Fruit fly (Drosophila melanogaster) whole organism, embryonic: Measurements from ENCODE around the gene CG31178.

Experiments
- Asciz ChIP-seq: fragments of 200-800 bp; sonication (Bioruptor generic); optimal IDR thresholded peaks from 2 replicates; lab custom pipeline; 2017; ENCODE audit warnings: missing biosample characterization, mild to moderate bottlenecking, missing genetic modification characterization, missing genetic modification reagents
- B-H2 ChIP-seq: fragments of 200-800 bp; sonication (Bioruptor generic); optimal IDR thresholded peaks from 2 replicates; lab custom pipeline; 2018; ENCODE audit warnings: missing biosample characterization, mild to moderate bottlenecking, missing genetic modification characterization
- CG10274 ChIP-seq: fragments of 200-800 bp; sonication (Bioruptor generic); optimal IDR thresholded peaks from 3 replicates; lab custom pipeline; 2017; ENCODE audit warnings: missing biosample characterization, mild to moderate bottlenecking, missing genetic modification characterization
- CG10979 ChIP-seq: fragments of 200-800 bp; sonication (Bioruptor generic); optimal IDR thresholded peaks from 2 replicates; lab custom pipeline; 2018; ENCODE audit warnings: missing biosample characterization, mild to moderate bottlenecking, missing genetic modification characterization, moderate library complexity
- CG11504 ChIP-seq: fragments of 200-800 bp; sonication (Bioruptor generic); optimal IDR thresholded peaks from 3 replicates; lab custom pipeline; 2019; ENCODE audit warnings: missing biosample characterization, mild to moderate bottlenecking, missing genetic modification characterization, moderate library complexity
- CG11560 ChIP-seq: fragments of 200-800 bp; sonication (Bioruptor generic); IDR thresholded peaks from 3 replicates; pipeline ENCODE4 v1.3.6; 2022; ENCODE audit warnings: missing biosample characterization, missing genetic modification characterization
- CG12071 ChIP-seq: fragments of 200-800 bp; sonication (Bioruptor generic); optimal IDR thresholded peaks from 3 replicates; lab custom pipeline; 2018; ENCODE audit warnings: missing biosample characterization, mild to moderate bottlenecking, missing genetic modification characterization
- CG1529 ChIP-seq: fragments of 200-800 bp; sonication (Bioruptor generic); optimal IDR thresholded peaks from 3 replicates; lab custom pipeline; 2018; ENCODE audit warnings: missing biosample characterization, missing genetic modification characterization
- CG17385 ChIP-seq: fragments of 200-800 bp; sonication (Bioruptor generic); optimal IDR thresholded peaks from 3 replicates; lab custom pipeline; 2018; ENCODE audit warnings: missing biosample characterization, mild to moderate bottlenecking, missing genetic modification characterization
- CG30431 ChIP-seq: fragments of 200-800 bp; sonication (Bioruptor generic); optimal IDR thresholded peaks from 2 replicates; lab custom pipeline; 2017; ENCODE audit warnings: missing biosample characterization, missing genetic modification characterization
- CG31224 ChIP-seq: fragments of 200-800 bp; sonication (Bioruptor generic); IDR thresholded peaks from 2 replicates; pipeline ENCODE4 v1.3.6; 2022; ENCODE audit warnings: missing biosample characterization, missing genetic modification characterization
- CG31388 ChIP-seq: fragments of 200-800 bp; sonication (Bioruptor generic); optimal IDR thresholded peaks from 2 replicates; lab custom pipeline; 2016; ENCODE audit warnings: missing biosample characterization, missing genetic modification characterization
- CG3407 ChIP-seq: fragments of 200-800 bp; sonication (Bioruptor generic); optimal IDR thresholded peaks from 2 replicates; lab custom pipeline; 2018; ENCODE audit warnings: missing biosample characterization, mild to moderate bottlenecking, missing genetic modification characterization
- CG34422 ChIP-seq: fragments of 200-800 bp; sonication (Bioruptor generic); IDR thresholded peaks from 3 replicates; pipeline ENCODE4 v1.3.6; 2022; ENCODE audit warnings: missing biosample characterization, missing genetic modification characterization
- CG4730 ChIP-seq: fragments of 200-800 bp; sonication (Bioruptor generic); IDR thresholded peaks from 2 replicates; pipeline ENCODE4 v1.3.6; 2022; ENCODE audit warnings: missing biosample characterization, missing genetic modification characterization
- CG5180 ChIP-seq: fragments of 200-800 bp; sonication (Bioruptor generic); optimal IDR thresholded peaks from 3 replicates; lab custom pipeline; 2017; ENCODE audit warnings: missing biosample characterization, missing genetic modification characterization, mild to moderate bottlenecking, moderate library complexity, missing genetic modification reagents
- CG6272 ChIP-seq: fragments of 200-800 bp; sonication (Bioruptor generic); IDR thresholded peaks from 2 replicates; pipeline ENCODE4 v1.3.6; 2022; ENCODE audit warnings: missing biosample characterization, missing genetic modification characterization
- CG7271 ChIP-seq: fragments of 200-800 bp; sonication (Bioruptor generic); optimal IDR thresholded peaks from 2 replicates; lab custom pipeline; 2018; ENCODE audit warnings: missing biosample characterization, mild to moderate bottlenecking, missing genetic modification characterization, moderate library complexity
- CG9727 ChIP-seq: fragments of 200-800 bp; sonication (Bioruptor generic); optimal IDR thresholded peaks from 3 replicates; lab custom pipeline; 2017; ENCODE audit warnings: missing biosample characterization, mild to moderate bottlenecking, missing genetic modification characterization
- CrebB ChIP-seq: fragments of 200-800 bp; sonication (Bioruptor generic); optimal IDR thresholded peaks from 3 replicates; lab custom pipeline; 2018; ENCODE audit warnings: missing biosample characterization, mild to moderate bottlenecking, missing genetic modification characterization
- Ets65A ChIP-seq: fragments of 200-800 bp; sonication (Bioruptor generic); peaks from one replicate; lab custom pipeline; 2016; ENCODE audit warnings: missing biosample characterization, missing genetic modification characterization
- HLH3B ChIP-seq: fragments of 200-800 bp; sonication (Bioruptor generic); IDR thresholded peaks from 2 replicates; pipeline ENCODE4 v1.3.6; 2022; ENCODE audit warnings: missing biosample characterization, missing genetic modification characterization
- Hsf ChIP-seq: fragments of 200-800 bp; sonication (Bioruptor generic); optimal IDR thresholded peaks from 3 replicates; lab custom pipeline; 2016; ENCODE audit warnings: missing biosample characterization, missing genetic modification characterization
- Lpt ChIP-seq: fragments of >200 bp; optimal IDR thresholded peaks from 2 replicates; lab custom pipeline; 2018; ENCODE audit warnings: missing biosample characterization, missing genetic modification characterization
- Nf-YC ChIP-seq: fragments of 200-800 bp; optimal IDR thresholded peaks from 3 replicates; lab custom pipeline; 2019; ENCODE audit warnings: missing biosample characterization, mild to moderate bottlenecking, missing genetic modification characterization, moderate library complexity
- Oaz ChIP-seq: fragments of 200-800 bp; sonication (Bioruptor generic); IDR thresholded peaks from 2 replicates; pipeline ENCODE4 v1.3.6; 2022; ENCODE audit warnings: missing biosample characterization, missing genetic modification characterization
- Stat92E ChIP-seq, 3 experiments: fragments of >200 bp in 2 of 3; fragments of 200-800 bp in 1 of 3; sonication (Bioruptor generic) in 1 of 3; optimal IDR thresholded peaks; 2 replicates each; lab custom pipeline; 2017 to 2019; ENCODE audit warnings: missing biosample characterization in 3 of 3, missing genetic modification characterization in 3 of 3, mild to moderate bottlenecking in 1 of 3, moderate library complexity in 1 of 3
- Trl ChIP-seq, 3 experiments: fragments of >200 bp in 2 of 3; fragments of 200-800 bp in 1 of 3; sonication (Bioruptor generic) in 1 of 3; optimal IDR thresholded peaks; 2 replicates in 1 of 3; 3 replicates in 2 of 3; lab custom pipeline; 2016 to 2017; ENCODE audit warnings: missing biosample characterization in 1 of 3, missing genetic modification characterization in 1 of 3
- ap ChIP-seq: fragments of 200-800 bp; sonication (Bioruptor generic); IDR thresholded peaks from 2 replicates; pipeline ENCODE4 v1.3.6; 2022; ENCODE audit warnings: missing biosample characterization, missing genetic modification characterization
- ara ChIP-seq: fragments of 200-800 bp; sonication (Bioruptor generic); IDR thresholded peaks from 2 replicates; pipeline ENCODE4 v1.3.6; 2022; ENCODE audit warnings: missing biosample characterization, missing genetic modification characterization
- ash1 ChIP-seq: fragments of 200-800 bp; sonication (Bioruptor generic); optimal IDR thresholded peaks from 2 replicates; lab custom pipeline; 2018; ENCODE audit warnings: missing biosample characterization, mild to moderate bottlenecking, missing genetic modification characterization
- br ChIP-seq: fragments of >200 bp; optimal IDR thresholded peaks from 2 replicates; lab custom pipeline; 2017
- crp ChIP-seq, 2 experiments: fragments of 200-800 bp; sonication (Bioruptor generic); optimal IDR thresholded peaks; 2 replicates in 1 of 2; 3 replicates in 1 of 2; lab custom pipeline; 2017; ENCODE audit warnings: missing biosample characterization in 2 of 2, missing genetic modification characterization in 2 of 2, mild to moderate bottlenecking in 1 of 2, moderate library complexity in 1 of 2
- dan ChIP-seq: fragments of 200-800 bp; sonication (Bioruptor generic); IDR thresholded peaks from 2 replicates; pipeline ENCODE4 v1.3.6; 2022; ENCODE audit warnings: missing biosample characterization, missing genetic modification characterization
- ems ChIP-seq: fragments of 200-800 bp; sonication (Bioruptor generic); optimal IDR thresholded peaks from 3 replicates; lab custom pipeline; 2016; ENCODE audit warnings: missing biosample characterization, missing genetic modification characterization
- fd3F ChIP-seq: fragments of 200-800 bp; sonication (Bioruptor generic); optimal IDR thresholded peaks from 2 replicates; lab custom pipeline; 2018; ENCODE audit warnings: missing biosample characterization, mild to moderate bottlenecking, missing genetic modification characterization, moderate library complexity
- gt ChIP-seq: fragments of 200-800 bp; sonication (Bioruptor generic); IDR thresholded peaks from 2 replicates; pipeline ENCODE4 v1.3.6; 2022; ENCODE audit warnings: missing biosample characterization, missing genetic modification characterization
- hb ChIP-seq: fragments of 200-800 bp; sonication (Bioruptor generic); IDR thresholded peaks from 3 replicates; pipeline ENCODE4 v1.3.6; 2022; ENCODE audit warnings: missing biosample characterization, missing genetic modification characterization; ENCODE audit not compliant: partially characterized antibody
- inv ChIP-seq: fragments of 200-800 bp; sonication (Bioruptor generic); IDR thresholded peaks from 2 replicates; pipeline ENCODE4 v1.3.6; 2022; ENCODE audit warnings: missing biosample characterization, missing genetic modification characterization; ENCODE audit not compliant: partially characterized antibody
- lmd ChIP-seq: fragments of 200-800 bp; sonication (Bioruptor generic); IDR thresholded peaks from 2 replicates; pipeline ENCODE4 v1.3.6; 2022; ENCODE audit warnings: missing biosample characterization, missing genetic modification characterization
- luna ChIP-seq: fragments of 200-800 bp; sonication (Bioruptor generic); optimal IDR thresholded peaks from 2 replicates; lab custom pipeline; 2016; ENCODE audit warnings: missing biosample characterization, missing genetic modification characterization
- pita ChIP-seq: fragments of 200-800 bp; sonication (Bioruptor generic); optimal IDR thresholded peaks from 2 replicates; lab custom pipeline; 2017; ENCODE audit warnings: missing biosample characterization, mild to moderate bottlenecking, missing genetic modification characterization
- pros ChIP-seq: fragments of 200-800 bp; sonication (Bioruptor generic); optimal IDR thresholded peaks from 3 replicates; lab custom pipeline; 2019; ENCODE audit warnings: missing biosample characterization, mild to moderate bottlenecking, missing genetic modification characterization, moderate library complexity
- ro ChIP-seq: fragments of 200-800 bp; sonication (Bioruptor generic); IDR thresholded peaks from 2 replicates; pipeline ENCODE4 v1.3.6; 2022; ENCODE audit warnings: missing biosample characterization, missing genetic modification characterization
- row ChIP-seq: fragments of 200-800 bp; sonication (Bioruptor generic); IDR thresholded peaks from 3 replicates; pipeline ENCODE4 v1.3.6; 2022; ENCODE audit warnings: missing biosample characterization, missing genetic modification characterization
- sima ChIP-seq: fragments of 200-800 bp; sonication (Bioruptor generic); optimal IDR thresholded peaks from 2 replicates; lab custom pipeline; 2016; ENCODE audit warnings: missing biosample characterization, missing genetic modification characterization
- sr ChIP-seq: fragments of 200-800 bp; sonication (Bioruptor generic); IDR thresholded peaks from 3 replicates; pipeline ENCODE4 v1.3.6; 2022; ENCODE audit warnings: missing biosample characterization, missing genetic modification characterization
- stc ChIP-seq: fragments of 200-800 bp; sonication (Bioruptor generic); IDR thresholded peaks from 2 replicates; pipeline ENCODE4 v1.3.6; 2022; ENCODE audit warnings: missing biosample characterization, missing genetic modification characterization
- tgo ChIP-seq: fragments of 200-800 bp; sonication (Bioruptor generic); IDR thresholded peaks from 3 replicates; pipeline ENCODE4 v1.3.6; 2022; ENCODE audit warnings: missing biosample characterization, missing genetic modification characterization
- wor ChIP-seq: fragments of 200-800 bp; sonication (Bioruptor generic); IDR thresholded peaks from 2 replicates; pipeline ENCODE4 v1.3.6; 2022; ENCODE audit warnings: missing biosample characterization, missing genetic modification characterization

Gene CG31178

DNA sequence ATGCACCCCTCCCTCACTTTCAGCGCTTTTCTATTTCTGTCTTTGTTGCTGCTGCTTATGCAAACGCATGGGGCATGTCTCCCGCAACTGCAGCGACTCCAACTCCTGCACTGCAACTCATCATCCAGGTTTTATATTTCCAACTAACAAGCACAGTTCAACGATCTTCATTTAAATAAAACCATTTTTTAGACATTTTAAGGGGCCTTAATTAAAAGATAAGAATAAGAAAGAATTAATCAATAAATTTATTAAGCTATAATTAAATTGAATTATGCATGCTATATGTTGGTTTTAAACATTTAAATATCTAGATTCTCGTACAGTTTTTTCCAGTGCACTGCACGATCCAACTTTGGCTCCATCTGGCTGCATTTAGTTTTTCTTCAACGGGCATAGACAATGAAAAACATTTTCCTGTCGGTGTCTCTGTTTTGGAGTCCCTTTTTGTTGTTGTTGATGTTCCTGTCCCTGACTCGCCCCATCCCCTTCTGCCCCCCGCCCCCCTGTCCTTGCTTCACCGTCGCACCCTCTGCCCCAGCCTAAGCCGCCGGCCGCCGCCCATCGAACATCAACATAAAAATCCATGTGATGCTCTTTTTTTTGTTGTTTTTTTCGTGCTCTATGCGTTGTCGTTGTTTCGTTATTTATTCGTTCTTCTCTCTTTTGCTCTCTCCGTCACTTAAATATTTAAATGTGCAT, 44.6 kb upstream of the CG31178 start (continued):
- peak; percentile 37 for TF ChIP-seq ap (GFP tag; lab: Robert Waterston, UW)
- no peak for TF ChIP-seq CG31388
- peak in 1 of 3 experiments; percentile 72 for TF ChIP-seq Stat92E (GFP tag; optimal IDR thresholded peaks at IDR 0.05; lab: Kevin White, UChicago)
- TF ChIP-seq pros (GFP tag; lab: Kevin White, UChicago): no peak
- peak; percentile 35; the same call in 1 of the 2 replicates for TF ChIP-seq ro
- TF ChIP-seq stc: peak; percentile 48; the same call in 1 of the 2 replicates
- TF ChIP-seq ara: peak; percentile 76
- TF ChIP-seq CG4730 (GFP tag; lab: Robert Waterston, UW): peak; percentile 37; the same call in 1 of the 2 replicates
- TF ChIP-seq tgo (GFP tag; lab: Robert Waterston, UW): peak; percentile 52; the same call in 1 of the 3 replicates
- TF ChIP-seq luna: no peak
- no peak for TF ChIP-seq br (lab: Kevin White, UChicago)
- TF ChIP-seq CG7271 (tag; lab: Kevin White, UChicago): peak; percentile 0
- TF ChIP-seq ems (GFP tag; lab: Kevin White, UChicago): peak; percentile 7
- peak; percentile 60; the same call in 1 of the 2 replicates for TF ChIP-seq lmd (GFP tag; lab: Robert Waterston, UW)
- TF ChIP-seq CrebB (tag; lab: Kevin White, UChicago): no peak
- no peak for TF ChIP-seq fd3F (GFP tag; lab: Kevin White, UChicago)
- TF ChIP-seq CG11504 (tag; lab: Kevin White, UChicago): peak; percentile 69
- no peak for TF ChIP-seq Oaz
- peak; percentile 48 for TF ChIP-seq CG30431 (GFP tag; lab: Kevin White, UChicago)
- TF ChIP-seq ash1 (GFP tag; lab: Kevin White, UChicago): no peak
- TF ChIP-seq wor (GFP tag; lab: Robert Waterston, UW): peak; percentile 31; the same call in 1 of the 2 replicates
- TF ChIP-seq CG6272 (GFP tag; lab: Robert Waterston, UW): 0 out of 2 replicates have a peak, but pooled peaks have one; percentile 11
- TF ChIP-seq CG17385 (GFP tag; lab: Kevin White, UChicago): peak; percentile 53
- TF ChIP-seq CG31224: no peak
- no peak for TF ChIP-seq sima
- TF ChIP-seq row (GFP tag; lab: Robert Waterston, UW): peak; percentile 78
- TF ChIP-seq CG34422 (GFP tag; lab: Robert Waterston, UW): peak; percentile 55; the same call in 2 of the 3 replicates
- TF ChIP-seq CG5180 (GFP tag; lab: Kevin White, UChicago): no peak
- peak; percentile 79 for TF ChIP-seq CG9727
- no peak for TF ChIP-seq CG10274 (GFP tag; lab: Kevin White, UChicago)
- TF ChIP-seq HLH3B (GFP tag; lab: Robert Waterston, UW): peak; percentile 54; the same call in 1 of the 2 replicates
- TF ChIP-seq gt (GFP tag; lab: Robert Waterston, UW): peak; percentile 44; the same call in 1 of the 2 replicates
- no peak for TF ChIP-seq B-H2 (GFP tag; lab: Kevin White, UChicago)
- no peak for TF ChIP-seq Trl (optimal IDR thresholded peaks at IDR 0.05; lab: Kevin White, UChicago)
- TF ChIP-seq Trl (GFP tag; optimal IDR thresholded peaks at IDR 0.05; lab: Kevin White, UChicago): no peak
- no peak for TF ChIP-seq dan (GFP tag; lab: Robert Waterston, UW)
- no peak for TF ChIP-seq crp (GFP tag; optimal IDR thresholded peaks at IDR 0.05; lab: Kevin White, UChicago)
- TF ChIP-seq CG1529 (GFP tag; lab: Kevin White, UChicago): peak; percentile 78
- peak; percentile 57 for TF ChIP-seq Asciz (GFP tag; lab: Kevin White, UChicago)
- TF ChIP-seq Hsf (GFP tag; lab: Kevin White, UChicago): peak; percentile 41
- TF ChIP-seq sr (GFP tag; lab: Robert Waterston, UW): no peak
- TF ChIP-seq inv (GFP tag; lab: Robert Waterston, UW): no peak
- no peak for TF ChIP-seq pita
- TF ChIP-seq Nf-YC (tag; lab: Kevin White, UChicago): no peak
- no peak for TF ChIP-seq Lpt (GFP tag; lab: Kevin White, UChicago)
- TF ChIP-seq CG3407 (GFP tag; lab: Kevin White, UChicago): peak; percentile 76
- TF ChIP-seq hb (GFP tag; lab: Robert Waterston, UW): no peak
- peak; percentile 96 for TF ChIP-seq CG10979 (tag; lab: Kevin White, UChicago)
- TF ChIP-seq CG11560: no peak
- TF ChIP-seq Ets65A: no peak
- no peak for TF ChIP-seq CG12071 (GFP tag; lab: Kevin White, UChicago)
